Worm (Caenorhabditis elegans): ENCODE results near the gene med-1.
A peak's percentile ranks its signal among the peaks of the same experiment; 100 is the strongest.

med-1 gene

ce11 chrX:12449262-12449942 lies 19.0 kb downstream of the med-1 start, which contains the start of gene T18D3.6:
T18D3.6 (plus strand) TSS chrX:12449892.
- TF ChIP-seq lin-15B (tag; optimal IDR thresholded peaks at IDR 0.05) (peak; percentile 31), fkh-2 (tag; optimal IDR thresholded peaks at IDR 0.05) (no peak), eor-1 (tag; optimal IDR thresholded peaks at IDR 0.05) (no peak), nfya-1 (tag; optimal IDR thresholded peaks at IDR 0.05; ENCODE audit: insufficient read depth) (peak; percentile 34), elt-2 (tag; optimal IDR thresholded peaks at IDR 0.05) (peak; percentile 22), hmg-11 (tag; optimal IDR thresholded peaks at IDR 0.05) (peak; percentile 52)

- TF ChIP-seq fkh-2 (tag; optimal IDR thresholded peaks at IDR 0.05), result no peak
Observed at ce11 chrX:12451258-12451657, 20.8 kb downstream of the med-1 start.

DNA sequence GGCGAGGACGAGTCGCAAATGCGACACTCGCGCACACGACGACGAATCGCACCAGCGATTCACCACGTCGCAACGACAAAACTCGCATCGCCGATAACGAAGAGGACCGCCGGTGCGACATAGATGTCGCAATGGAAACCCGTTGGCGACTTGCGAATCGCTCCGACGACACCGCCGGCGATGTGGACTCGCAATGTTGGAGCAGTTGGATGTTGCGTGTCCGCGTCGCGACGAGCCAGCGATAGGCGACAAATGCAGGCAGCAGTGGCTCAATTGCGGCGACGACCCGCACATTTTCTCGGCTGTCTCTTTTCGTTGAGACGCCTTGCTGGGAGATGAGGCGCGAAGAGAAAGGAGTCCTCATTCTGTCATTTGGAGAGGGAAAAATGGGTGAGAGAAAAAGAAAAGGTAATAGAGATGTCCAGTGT lies 21.7 kb downstream of the med-1 start:
- TF ChIP-seq pha-4 (tag; optimal IDR thresholded peaks at IDR 0.05) (peak; percentile 3), egl-5 (tag; optimal IDR thresholded peaks at IDR 0.05) (peak; percentile 28), lin-39 (tag; optimal IDR thresholded peaks at IDR 0.05) (peak; percentile 74), lin-15B (tag; optimal IDR thresholded peaks at IDR 0.05) (peak; percentile 34), mdl-1 (tag; optimal IDR thresholded peaks at IDR 0.05) (no peak), ceh-82 (tag; optimal IDR thresholded peaks at IDR 0.05) (no peak), aly-2 (tag; optimal IDR thresholded peaks at IDR 0.05) (no peak), sea-2 (GFP tag; optimal IDR thresholded peaks at IDR 0.05) (no peak), hmg-11 (tag; optimal IDR thresholded peaks at IDR 0.05) (peak; percentile 37), fkh-10 (GFP tag; optimal IDR thresholded peaks at IDR 0.05) (no peak), nhr-67 (tag; optimal IDR thresholded peaks at IDR 0.05) (no peak), eor-1 (tag; optimal IDR thresholded peaks at IDR 0.05) (no peak), nfya-1 (tag; optimal IDR thresholded peaks at IDR 0.05; ENCODE audit: insufficient read depth) (peak; percentile 49), elt-3 (tag; optimal IDR thresholded peaks at IDR 0.05) (no peak), lsy-12 (tag; optimal IDR thresholded peaks at IDR 0.05) (no peak), skn-1 (tag; optimal IDR thresholded peaks at IDR 0.05) (no peak), fos-1 (tag; optimal IDR thresholded peaks at IDR 0.05) (no peak), nhr-76 (tag; optimal IDR thresholded peaks at IDR 0.05) (no peak)

DNA sequence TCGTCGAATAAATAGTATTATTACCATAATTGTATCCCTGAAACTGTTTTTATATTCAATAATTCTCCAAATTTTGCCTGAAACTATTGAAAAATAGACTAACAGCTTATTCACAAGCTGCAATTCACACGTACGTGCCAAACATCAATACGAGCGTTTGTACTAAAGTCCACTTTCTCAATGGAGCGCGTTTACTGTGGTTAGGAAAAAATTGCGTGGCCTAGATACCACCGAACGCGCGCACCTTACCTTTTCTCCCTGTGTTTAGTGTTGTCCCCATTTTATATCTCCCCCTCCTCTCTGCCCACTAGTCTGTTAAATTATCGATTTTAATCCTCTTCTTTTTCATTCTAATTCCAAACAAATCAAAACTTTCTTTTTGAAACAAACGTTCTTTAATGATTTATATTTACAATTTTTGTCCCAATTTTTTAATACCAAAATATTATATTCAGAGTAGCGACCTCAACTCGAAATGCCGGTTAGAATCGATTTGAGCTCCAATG lies 23.9 kb downstream of the med-1 start, which contains the start of the genes T18D3.9 and T18D3.1:
Gene T18D3.9, minus strand, starts transcription at position 168 of the 506 bp plus-strand sequence.
Gene T18D3.1, plus strand, starts transcription at position 456 of the 506 bp plus-strand sequence.
- no peak for TF ChIP-seq ZK546.5 (tag; optimal IDR thresholded peaks at IDR 0.05)
- TF ChIP-seq zag-1 (tag; optimal IDR thresholded peaks at IDR 0.05), result no peak
- TF ChIP-seq sea-2 (GFP tag; optimal IDR thresholded peaks at IDR 0.05), result no peak
- no peak for TF ChIP-seq tbx-2 (tag; optimal IDR thresholded peaks at IDR 0.05)
- peak; percentile 60 for TF ChIP-seq lin-15B (tag; optimal IDR thresholded peaks at IDR 0.05)
- TF ChIP-seq lin-39 (tag; optimal IDR thresholded peaks at IDR 0.05), result peak; percentile 58
- no peak for TF ChIP-seq ceh-82 (tag; optimal IDR thresholded peaks at IDR 0.05)
- TF ChIP-seq mdl-1 (tag; optimal IDR thresholded peaks at IDR 0.05), result no peak
- TF ChIP-seq elt-2 (tag; optimal IDR thresholded peaks at IDR 0.05), result peak; percentile 33
- TF ChIP-seq pqm-1 (tag; optimal IDR thresholded peaks at IDR 0.05), result peak; percentile 39
- no peak for TF ChIP-seq fkh-2 (tag; optimal IDR thresholded peaks at IDR 0.05)
- no peak for TF ChIP-seq nhr-77 (tag; optimal IDR thresholded peaks at IDR 0.05)
- TF ChIP-seq elt-1 (tag; optimal IDR thresholded peaks at IDR 0.05), result no peak
- TF ChIP-seq pha-4 (tag; optimal IDR thresholded peaks at IDR 0.05), result peak; percentile 85
- TF ChIP-seq fkh-10 (GFP tag; optimal IDR thresholded peaks at IDR 0.05), result no peak
- TF ChIP-seq R02D3.7 (tag; optimal IDR thresholded peaks at IDR 0.05), result no peak
- TF ChIP-seq ztf-4 (tag; optimal IDR thresholded peaks at IDR 0.05), result no peak
- peak; percentile 9 for TF ChIP-seq ceh-28 (tag; optimal IDR thresholded peaks at IDR 0.05)
- TF ChIP-seq snpc-4 (tag; optimal IDR thresholded peaks at IDR 0.05), result no peak
- no peak for TF ChIP-seq ceh-9 (tag; optimal IDR thresholded peaks at IDR 0.05)
- TF ChIP-seq nhr-23 (tag; optimal IDR thresholded peaks at IDR 0.05), result peak; percentile 83
- TF ChIP-seq ztf-11 (tag; optimal IDR thresholded peaks at IDR 0.05), result no peak
- TF ChIP-seq lsy-12 (tag; optimal IDR thresholded peaks at IDR 0.05), result no peak
- TF ChIP-seq mml-1 (tag; optimal IDR thresholded peaks at IDR 0.05), result no peak
- no peak for TF ChIP-seq elt-3 (tag; optimal IDR thresholded peaks at IDR 0.05)
- no peak for TF ChIP-seq fos-1 (tag; optimal IDR thresholded peaks at IDR 0.05)
- TF ChIP-seq nhr-67 (tag; optimal IDR thresholded peaks at IDR 0.05), result no peak
- no peak for TF ChIP-seq ceh-16 (tag; optimal IDR thresholded peaks at IDR 0.05)
- no peak for TF ChIP-seq eor-1 (tag; optimal IDR thresholded peaks at IDR 0.05)
- TF ChIP-seq nhr-43 (tag; optimal IDR thresholded peaks at IDR 0.05; ENCODE audit: poor library complexity, severe bottlenecking), result peak; percentile 41
- peak; percentile 51 for TF ChIP-seq nfya-1 (tag; optimal IDR thresholded peaks at IDR 0.05; ENCODE audit: insufficient read depth)
- TF ChIP-seq jun-1 (tag; optimal IDR thresholded peaks at IDR 0.05), result no peak
- TF ChIP-seq egl-5 (tag; optimal IDR thresholded peaks at IDR 0.05), result peak; percentile 8
- no peak for TF ChIP-seq egl-27 (tag; optimal IDR thresholded peaks at IDR 0.05)
- no peak for TF ChIP-seq nhr-237 (tag; optimal IDR thresholded peaks at IDR 0.05)
- TF ChIP-seq daf-12 (tag; optimal IDR thresholded peaks at IDR 0.05), result no peak
- no peak for TF ChIP-seq unc-62 (GFP tag; optimal IDR thresholded peaks at IDR 0.05)
- TF ChIP-seq ama-1 (optimal IDR thresholded peaks at IDR 0.05), result no peak
- no peak for TF ChIP-seq skn-1 (tag; optimal IDR thresholded peaks at IDR 0.05)
- no peak for TF ChIP-seq nhr-11 (tag; optimal IDR thresholded peaks at IDR 0.05)
- TF ChIP-seq nhr-76 (tag; optimal IDR thresholded peaks at IDR 0.05), result no peak
- peak; percentile 53 for TF ChIP-seq hmg-11 (tag; optimal IDR thresholded peaks at IDR 0.05)

All from whole organism, L3 larva.